Worm (Caenorhabditis elegans) whole organism, L4 larva: ENCODE measurements around the gene spig-5.

Experiments used
- aha-1 ChIP-seq: fragments of 150-350 bp; peaks from one replicate; lab custom pipeline; 2014; ENCODE audit warnings: missing biosample characterization, missing genetic modification characterization
- ama-1 ChIP-seq: fragments of 150-350 bp; optimal IDR thresholded peaks from 2 replicates; lab custom pipeline; 2014; ENCODE audit warnings: inconsistent platforms, mixed read lengths
- ceh-28 ChIP-seq: fragments of 150-350 bp; optimal IDR thresholded peaks from 2 replicates; lab custom pipeline; 2014; ENCODE audit warnings: missing biosample characterization, missing genetic modification reagents, missing genetic modification characterization
- dve-1 ChIP-seq: sonication (generic microtip); optimal IDR thresholded peaks from 2 replicates; lab custom pipeline; 2017; ENCODE audit warnings: antibody characterized with exemption, mild to moderate bottlenecking, missing genetic modification characterization, missing compliant biosample characterization; ENCODE audit not compliant: insufficient read depth
- gei-8 ChIP-seq: fragments of 200-800 bp; sonication (Bioruptor generic); optimal IDR thresholded peaks from 2 replicates; lab custom pipeline; 2018; ENCODE audit warnings: mild to moderate bottlenecking, missing genetic modification characterization, missing compliant biosample characterization
- hlh-30 ChIP-seq: sonication (generic microtip); optimal IDR thresholded peaks from 2 replicates; lab custom pipeline; 2017; ENCODE audit warnings: antibody characterized with exemption, mild to moderate bottlenecking, missing genetic modification characterization, missing compliant biosample characterization; ENCODE audit not compliant: insufficient read depth
- jun-1 ChIP-seq: fragments of 150-350 bp; optimal IDR thresholded peaks from 2 replicates; lab custom pipeline; 2014; ENCODE audit warnings: missing biosample characterization, missing genetic modification reagents, missing genetic modification characterization
- nhr-41 ChIP-seq: fragments of 200-800 bp; sonication (Bioruptor generic); IDR thresholded peaks from 2 replicates; pipeline ENCODE4 v1.3.6; 2022; ENCODE audit warnings: missing genetic modification reagents, missing genetic modification characterization, missing compliant biosample characterization
- snpc-4 ChIP-seq: fragments of 150-350 bp; optimal IDR thresholded peaks from 2 replicates; lab custom pipeline; 2014; ENCODE audit warnings: missing biosample characterization, missing genetic modification characterization
- zfp-3 ChIP-seq: fragments of 200-800 bp; sonication (Bioruptor generic); conservative IDR thresholded peaks from 2 replicates; pipeline ENCODE4 v1.3.6; 2022; ENCODE audit warnings: missing genetic modification reagents, missing genetic modification characterization, missing compliant biosample characterization
- ztf-11 ChIP-seq: fragments of 150-350 bp; optimal IDR thresholded peaks from 2 replicates; lab custom pipeline; 2014; ENCODE audit warnings: missing biosample characterization, missing genetic modification characterization

ce11 chrV:14317621-14318020 is 9.4 kb downstream of the spig-5 start:
- TF ChIP-seq snpc-4 (no peak), ceh-28 (tag; lab: Kevin White, UChicago) (no peak), ztf-11 (tag; lab: Kevin White, UChicago) (no peak), jun-1 (tag; lab: Kevin White, UChicago) (no peak), zfp-3 (GFP tag; lab: Robert Waterston, UW) (no peak), ama-1 (lab: Kevin White, UChicago) (no peak), aha-1 (tag; lab: Kevin White, UChicago) (no peak), gei-8 (GFP tag; lab: Kevin White, UChicago) (no peak), nhr-41 (GFP tag; lab: Robert Waterston, UW) (no peak), hlh-30 (tag; lab: Kevin White, UChicago) (no peak), dve-1 (no peak)
